Worm (Caenorhabditis elegans): ENCODE results near the gene spe-6.

spe-6 gene

ce11 chrIII:11496496-11496895 is 8.8 kb upstream of the spe-6 start, which contains the start of gene Y66D12A.24 (continued):
- peak; percentile 83 for TF ChIP-seq dve-1 (tag; optimal IDR thresholded peaks at IDR 0.05; ENCODE audit: insufficient read depth)
- peak; percentile 66 for TF ChIP-seq hlh-30 (tag; optimal IDR thresholded peaks at IDR 0.05; ENCODE audit: insufficient read depth)
- peak; percentile 5 for TF ChIP-seq nhr-77 (tag; optimal IDR thresholded peaks at IDR 0.05)
- TF ChIP-seq madf-9 (GFP tag; conservative IDR thresholded peaks at IDR 0.05): no peak
- peak; percentile 78 for TF ChIP-seq nhr-28 (tag; optimal IDR thresholded peaks at IDR 0.05)
- peak; percentile 85 for TF ChIP-seq nhr-6 (tag; optimal IDR thresholded peaks at IDR 0.05)
- TF ChIP-seq hlh-11 (tag; optimal IDR thresholded peaks at IDR 0.05): peak; percentile 84
- peak; percentile 10 for TF ChIP-seq dpl-1 (GFP tag; optimal IDR thresholded peaks at IDR 0.05)
- peak in 1 of 2 experiments; percentile 17 for TF ChIP-seq lsy-2 (tag; optimal IDR thresholded peaks at IDR 0.05)
- peak; percentile 71 for TF ChIP-seq dmd-6 (GFP tag; IDR thresholded peaks at IDR 0.05)
- TF ChIP-seq mxl-3 (GFP tag; optimal IDR thresholded peaks at IDR 0.05): peak; percentile 69
- no peak for TF ChIP-seq lin-29 (GFP tag; IDR thresholded peaks at IDR 0.05)

- TF ChIP-seq spr-1 (tag; optimal IDR thresholded peaks at IDR 0.05) (no peak), ztf-11 (tag; optimal IDR thresholded peaks at IDR 0.05) (no peak), nhr-77 (tag; optimal IDR thresholded peaks at IDR 0.05) (no peak), fkh-10 (GFP tag; optimal IDR thresholded peaks at IDR 0.05) (no peak), unc-39 (tag; optimal IDR thresholded peaks at IDR 0.05) (no peak), egl-43 (GFP tag; IDR thresholded peaks at IDR 0.05) (no peak), nhr-48 (tag; optimal IDR thresholded peaks at IDR 0.05) (no peak), lin-1 (GFP tag; IDR thresholded peaks at IDR 0.05) (no peak), zfp-3 (GFP tag; conservative IDR thresholded peaks at IDR 0.05) (no peak)
These were observed 4.6 kb upstream of the spe-6 start, which contains the start of gene nars-2 for ce11 chrIII:11500647-11501046. Gene nars-2 (minus strand): TSS chrIII:11500747.

ce11 chrIII:11502753-11503152 is 2.5 kb upstream of the spe-6 start, which contains the start of gene tin-10:
Gene tin-10 (minus strand): TSS chrIII:11502853.
- no peak for TF ChIP-seq daf-8 (GFP tag; IDR thresholded peaks at IDR 0.05)
- no peak for TF ChIP-seq ztf-11 (tag; optimal IDR thresholded peaks at IDR 0.05)
- TF ChIP-seq gei-8 (GFP tag; optimal IDR thresholded peaks at IDR 0.05): no peak
- TF ChIP-seq ctbp-1 (GFP tag; IDR thresholded peaks at IDR 0.05): no peak
- TF ChIP-seq nhr-28 (tag; optimal IDR thresholded peaks at IDR 0.05): no peak
- TF ChIP-seq Y75B8A.6 (GFP tag; IDR thresholded peaks at IDR 0.05): no peak
- no peak for TF ChIP-seq mdl-1 (tag; optimal IDR thresholded peaks at IDR 0.05)
- TF ChIP-seq ceh-32 (tag; optimal IDR thresholded peaks at IDR 0.05; ENCODE audit: poor library complexity): no peak
- TF ChIP-seq dmd-8 (GFP tag; IDR thresholded peaks at IDR 0.05): no peak
- TF ChIP-seq T20F7.1 (GFP tag; optimal IDR thresholded peaks at IDR 0.05): no peak
- no peak for TF ChIP-seq attf-4 (tag; optimal IDR thresholded peaks at IDR 0.05)
- no peak for TF ChIP-seq daf-12 (tag; optimal IDR thresholded peaks at IDR 0.05)
- TF ChIP-seq nhr-41 (GFP tag; IDR thresholded peaks at IDR 0.05): no peak
- no peak for TF ChIP-seq nhr-10 (tag; optimal IDR thresholded peaks at IDR 0.05)
- no peak for TF ChIP-seq rbr-2 (tag; optimal IDR thresholded peaks at IDR 0.05)
- TF ChIP-seq lim-7 (GFP tag; IDR thresholded peaks at IDR 0.05): no peak
- no peak for TF ChIP-seq dve-1 (tag; optimal IDR thresholded peaks at IDR 0.05; ENCODE audit: insufficient read depth)
- TF ChIP-seq fos-1 (tag; optimal IDR thresholded peaks at IDR 0.05): no peak

ce11 chrIII:11505621-11506020 is 333 bp downstream of the spe-6 start:
- TF ChIP-seq zag-1 (tag; optimal IDR thresholded peaks at IDR 0.05): no peak
- TF ChIP-seq madf-5 (GFP tag; IDR thresholded peaks at IDR 0.05): 0 out of 4 replicates have a peak, but pooled peaks of 1 of the 2 experiments have one; percentile 8
- peak; percentile 65 for TF ChIP-seq aha-1 (tag)
